Worm (Caenorhabditis elegans): ENCODE results near the gene aat-7.

Gene aat-7

ce11 chrII:1402167-1402619 lies 15.5 kb downstream of the aat-7 start, which contains the start of gene Y51H7C.7 (continued):
- TF ChIP-seq ama-1 (optimal IDR thresholded peaks at IDR 0.05) (no peak), nhr-84 (tag; optimal IDR thresholded peaks at IDR 0.05) (no peak), dsc-1 (tag; optimal IDR thresholded peaks at IDR 0.05) (peak; percentile 76), nhr-85 (tag) (no peak), unc-130 (tag; optimal IDR thresholded peaks at IDR 0.05) (peak; percentile 58), mef-2 (tag; optimal IDR thresholded peaks at IDR 0.05) (no peak), nhr-237 (tag; optimal IDR thresholded peaks at IDR 0.05) (no peak), lin-13 (GFP tag; optimal IDR thresholded peaks at IDR 0.05) (peak; percentile 12), ceh-82 (tag; optimal IDR thresholded peaks at IDR 0.05) (peak; percentile 72 to 90 (median 72)), vab-15 (tag; optimal IDR thresholded peaks at IDR 0.05) (no peak), ets-5 (GFP tag; IDR thresholded peaks at IDR 0.05) (no peak), snu-23 (GFP tag; optimal IDR thresholded peaks at IDR 0.05) (peak; percentile 74), alr-1 (tag; optimal IDR thresholded peaks at IDR 0.05; ENCODE audit: borderline replicate concordance) (no peak), irx-1 (tag; optimal IDR thresholded peaks at IDR 0.05) (peak; percentile 81), Y116A8C.19 (tag; optimal IDR thresholded peaks at IDR 0.05; ENCODE audit: borderline replicate concordance) (no peak), hpl-2 (GFP tag; optimal IDR thresholded peaks at IDR 0.05) (no peak), snpc-4 (tag; optimal IDR thresholded peaks at IDR 0.05) (peak; percentile 58), efl-1 (optimal IDR thresholded peaks at IDR 0.05) (peak; percentile 47 to 68), efl-1 (GFP tag; optimal IDR thresholded peaks at IDR 0.05 in 1 of 2) (peak; percentile 76 to 97), tbx-2 (tag; optimal IDR thresholded peaks at IDR 0.05) (peak; percentile 74), sox-4 (tag; optimal IDR thresholded peaks at IDR 0.05) (peak; percentile 10), zag-1 (tag; optimal IDR thresholded peaks at IDR 0.05) (no peak), sup-37 (GFP tag; optimal IDR thresholded peaks at IDR 0.05) (no peak), ces-1 (GFP tag; optimal IDR thresholded peaks at IDR 0.05) (no peak), mep-1 (tag; optimal IDR thresholded peaks at IDR 0.05) (no peak), nhr-19 (GFP tag; conservative IDR thresholded peaks at IDR 0.05) (peak; percentile 65), jun-1 (tag; optimal IDR thresholded peaks at IDR 0.05) (no peak), swsn-7 (tag; optimal IDR thresholded peaks at IDR 0.05) (peak; percentile 71), C04F5.9 (tag; optimal IDR thresholded peaks at IDR 0.05) (peak; percentile 19), lin-39 (tag; optimal IDR thresholded peaks at IDR 0.05) (peak; percentile 76), elt-3 (tag; optimal IDR thresholded peaks at IDR 0.05) (peak in 2 of 6 experiments; percentile 16 to 49), efl-3 (GFP tag; optimal IDR thresholded peaks at IDR 0.05) (no peak), blmp-1 (tag; optimal IDR thresholded peaks at IDR 0.05) (no peak), sptf-1 (tag; optimal IDR thresholded peaks at IDR 0.05) (no peak), ztf-4 (tag; optimal IDR thresholded peaks at IDR 0.05) (no peak), unc-30 (tag; optimal IDR thresholded peaks at IDR 0.05) (no peak), nhr-71 (tag; optimal IDR thresholded peaks at IDR 0.05) (no peak), egl-27 (tag; optimal IDR thresholded peaks at IDR 0.05) (no peak), unc-86 (tag; optimal IDR thresholded peaks at IDR 0.05) (peak; percentile 66), pag-3 (tag; optimal IDR thresholded peaks at IDR 0.05; ENCODE audit: borderline replicate concordance, insufficient read depth) (no peak), lin-35 (GFP tag; optimal IDR thresholded peaks at IDR 0.05) (peak; percentile 37 to 66), dpl-1 (GFP tag; optimal IDR thresholded peaks at IDR 0.05) (peak; percentile 56 to 76 (median 74)), C16A3.4 (tag; optimal IDR thresholded peaks at IDR 0.05) (peak; percentile 27), nhr-28 (tag; optimal IDR thresholded peaks at IDR 0.05) (no peak), unc-98 (GFP tag; IDR thresholded peaks at IDR 0.05) (no peak), lir-3 (tag; optimal IDR thresholded peaks at IDR 0.05; ENCODE audit: poor library complexity) (no peak), fkh-8 (tag; optimal IDR thresholded peaks at IDR 0.05) (peak; percentile 24)

Measured in whole organism, L1 larva.